Worm (Caenorhabditis elegans): ENCODE results near the gene nhr-7.

- TF ChIP-seq R02D3.7 (tag; optimal IDR thresholded peaks at IDR 0.05) (no peak), nhr-102 (tag; optimal IDR thresholded peaks at IDR 0.05) (no peak), ceh-82 (tag; optimal IDR thresholded peaks at IDR 0.05) (no peak), lin-39 (tag; optimal IDR thresholded peaks at IDR 0.05) (no peak)
Observed at ce11 chrIV:11229013-11229412, 42.1 kb downstream of the nhr-7 start.
